Worm (Caenorhabditis elegans) whole organism, L2 larva: ENCODE results near the gene R11D1.1.

Experiments
- C34F6.9 ChIP-seq: fragments of 150-350 bp; optimal IDR thresholded peaks from 2 replicates; lab custom pipeline; 2014; ENCODE audit warnings: missing biosample characterization, missing genetic modification characterization
- F13H6.1 ChIP-seq: sonication (generic microtip); optimal IDR thresholded peaks from 2 replicates; lab custom pipeline; 2016; ENCODE audit warnings: missing genetic modification characterization, missing compliant biosample characterization
- ZK546.5 ChIP-seq: sonication (generic microtip); optimal IDR thresholded peaks from 2 replicates; lab custom pipeline; 2017; ENCODE audit warnings: missing biosample characterization, missing genetic modification characterization
- alr-1 ChIP-seq: fragments of 150-350 bp; optimal IDR thresholded peaks from 2 replicates; lab custom pipeline; 2014; ENCODE audit warnings: missing biosample characterization, missing genetic modification characterization
- ama-1 ChIP-seq: fragments of 150-350 bp; optimal IDR thresholded peaks from 2 replicates; lab custom pipeline; 2018; ENCODE audit warnings: inconsistent platforms
- blmp-1 ChIP-seq: sonication (generic microtip); optimal IDR thresholded peaks from 2 replicates; lab custom pipeline; 2017; ENCODE audit warnings: missing genetic modification characterization, mild to moderate bottlenecking, missing compliant biosample characterization, antibody characterized with exemption, moderate library complexity; ENCODE audit not compliant: insufficient read depth
- ceh-16 ChIP-seq: fragments of 150-350 bp; optimal IDR thresholded peaks from 2 replicates; lab custom pipeline; 2014; ENCODE audit warnings: missing biosample characterization, missing genetic modification characterization
- ceh-82 ChIP-seq: fragments of 150-350 bp; optimal IDR thresholded peaks from 2 replicates; lab custom pipeline; 2014; ENCODE audit warnings: missing biosample characterization, missing genetic modification characterization
- crh-2 ChIP-seq: sonication (generic microtip); optimal IDR thresholded peaks from 2 replicates; lab custom pipeline; 2017; ENCODE audit warnings: missing biosample characterization, missing genetic modification characterization
- dmd-4 ChIP-seq: sonication (generic microtip); optimal IDR thresholded peaks from 2 replicates; lab custom pipeline; 2017; ENCODE audit warnings: missing biosample characterization, missing genetic modification characterization
- elt-1 ChIP-seq: fragments of 150-350 bp; optimal IDR thresholded peaks from 2 replicates; lab custom pipeline; 2014; ENCODE audit warnings: missing biosample characterization, missing genetic modification characterization
- elt-3 ChIP-seq: sonication (generic microtip); optimal IDR thresholded peaks from 2 replicates; lab custom pipeline; 2017; ENCODE audit warnings: missing biosample characterization, missing genetic modification characterization
- fos-1 ChIP-seq: fragments of 150-350 bp; optimal IDR thresholded peaks from 2 replicates; lab custom pipeline; 2014; ENCODE audit warnings: missing biosample characterization, missing genetic modification characterization
- gmeb-1 ChIP-seq: fragments of 150-350 bp; optimal IDR thresholded peaks from 2 replicates; lab custom pipeline; 2014; ENCODE audit warnings: missing biosample characterization, missing genetic modification characterization
- lin-11 ChIP-seq: fragments of 150-350 bp; sonication (generic microtip); optimal IDR thresholded peaks from 2 replicates; lab custom pipeline; 2014; ENCODE audit warnings: missing biosample characterization, missing genetic modification characterization, inconsistent platforms, mixed read lengths
- lin-13 ChIP-seq: fragments of 150-350 bp; optimal IDR thresholded peaks from 2 replicates; lab custom pipeline; 2014; ENCODE audit warnings: missing biosample characterization, missing genetic modification reagents, missing genetic modification characterization
- lin-39 ChIP-seq: fragments of 150-350 bp; optimal IDR thresholded peaks from 2 replicates; lab custom pipeline; 2014; ENCODE audit warnings: missing biosample characterization, missing genetic modification reagents, missing genetic modification characterization
- lsy-2 ChIP-seq, 2 experiments: fragments of 150-350 bp in 1 of 2; sonication (generic microtip) in 1 of 2; optimal IDR thresholded peaks; 2 replicates each; lab custom pipeline; 2014 to 2017; ENCODE audit warnings: missing biosample characterization in 2 of 2, missing genetic modification characterization in 2 of 2
- mbf-1 ChIP-seq: sonication (generic microtip); optimal IDR thresholded peaks from 2 replicates; lab custom pipeline; 2017; ENCODE audit warnings: missing biosample characterization, missing genetic modification characterization
- mdl-1 ChIP-seq, 2 experiments: fragments of 150-350 bp in 1 of 2; sonication (generic microtip) in 1 of 2; optimal IDR thresholded peaks; 2 replicates each; lab custom pipeline; 2017; ENCODE audit warnings: missing biosample characterization in 2 of 2, missing genetic modification characterization in 2 of 2
- nhr-11 ChIP-seq: fragments of 150-350 bp; optimal IDR thresholded peaks from 2 replicates; lab custom pipeline; 2014; ENCODE audit warnings: missing biosample characterization, missing genetic modification characterization
- nhr-12 ChIP-seq: fragments of 150-350 bp; optimal IDR thresholded peaks from 2 replicates; lab custom pipeline; 2014; ENCODE audit warnings: missing biosample characterization, missing genetic modification characterization
- nhr-23 ChIP-seq: fragments of 150-350 bp; optimal IDR thresholded peaks from 2 replicates; lab custom pipeline; 2014; ENCODE audit warnings: missing biosample characterization, missing genetic modification reagents, missing genetic modification characterization
- nhr-237 ChIP-seq: fragments of 150-350 bp; optimal IDR thresholded peaks from 2 replicates; lab custom pipeline; 2014; ENCODE audit warnings: missing biosample characterization, missing genetic modification characterization
- nhr-25 ChIP-seq: fragments of 150-350 bp; sonication (generic microtip); optimal IDR thresholded peaks from 3 replicates; lab custom pipeline; 2014; ENCODE audit warnings: missing biosample characterization, missing genetic modification characterization
- nhr-6 ChIP-seq: fragments of 150-350 bp; optimal IDR thresholded peaks from 2 replicates; lab custom pipeline; 2014; ENCODE audit warnings: missing biosample characterization, missing genetic modification characterization
- peb-1 ChIP-seq: fragments of 150-350 bp; optimal IDR thresholded peaks from 2 replicates; lab custom pipeline; 2014; ENCODE audit warnings: missing biosample characterization, missing genetic modification characterization
- sma-3 ChIP-seq: sonication (generic microtip); optimal IDR thresholded peaks from 2 replicates; lab custom pipeline; 2016; ENCODE audit warnings: missing genetic modification reagents, missing genetic modification characterization, missing compliant biosample characterization
- sma-9 ChIP-seq, 2 experiments: fragments of 150-350 bp in 1 of 2; sonication (generic microtip) in 1 of 2; optimal IDR thresholded peaks; 2 replicates each; lab custom pipeline; 2014 to 2016; ENCODE audit warnings: missing genetic modification characterization in 2 of 2, mild to moderate bottlenecking in 1 of 2, missing biosample characterization in 1 of 2, missing compliant biosample characterization in 1 of 2, missing genetic modification reagents in 1 of 2, moderate library complexity in 1 of 2
- unc-55 ChIP-seq: fragments of 150-350 bp; sonication (generic microtip); optimal IDR thresholded peaks from 3 replicates; lab custom pipeline; 2014; ENCODE audit warnings: missing biosample characterization, missing genetic modification reagents, missing genetic modification characterization
- unc-62 ChIP-seq: fragments of 150-350 bp; optimal IDR thresholded peaks from 2 replicates; lab custom pipeline; 2014; ENCODE audit warnings: missing biosample characterization, missing genetic modification reagents, missing genetic modification characterization
- ztf-1 ChIP-seq: fragments of 200-800 bp; sonication (Bioruptor generic); conservative IDR thresholded peaks from 2 replicates; pipeline ENCODE4 v1.3.6; 2022; ENCODE audit warnings: missing genetic modification characterization, missing compliant biosample characterization
- ztf-11 ChIP-seq: sonication (generic microtip); optimal IDR thresholded peaks from 2 replicates; lab custom pipeline; 2017; ENCODE audit warnings: missing biosample characterization, missing genetic modification characterization
- ztf-4 ChIP-seq: fragments of 150-350 bp; optimal IDR thresholded peaks from 2 replicates; lab custom pipeline; 2014; ENCODE audit warnings: missing biosample characterization, missing genetic modification characterization

The R11D1.1 gene

DNA sequence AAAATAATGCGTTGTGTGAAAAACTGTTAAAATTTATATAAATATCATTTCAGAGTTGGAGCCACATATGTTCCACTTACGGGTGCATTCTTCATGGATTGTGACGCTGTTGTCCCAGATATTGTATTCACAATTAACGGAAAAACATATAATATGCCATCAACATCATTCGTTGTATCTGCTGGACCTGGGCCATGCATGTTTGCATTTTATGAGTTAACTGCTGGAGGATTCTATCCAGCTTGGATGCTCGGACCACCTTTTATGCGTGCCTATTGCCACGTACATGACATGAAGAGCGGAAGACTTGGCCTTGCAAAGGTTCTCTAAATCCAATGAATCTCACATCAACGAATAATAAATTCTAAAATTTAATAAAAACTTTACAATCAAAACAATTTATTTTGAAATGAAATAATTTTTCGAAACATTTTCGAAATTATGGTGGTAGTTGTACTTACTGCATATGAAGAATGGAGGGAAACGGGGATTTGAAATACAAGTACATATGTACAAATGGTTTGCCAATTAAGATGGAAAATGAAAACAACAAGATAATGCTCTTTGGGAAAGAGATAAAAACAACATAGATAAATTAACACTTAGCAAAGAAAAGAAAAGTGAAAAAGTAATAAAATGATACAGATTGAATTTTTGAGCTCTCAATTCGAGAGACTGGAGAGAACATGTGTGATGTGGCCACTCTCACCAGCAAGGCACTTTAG is 39.8 kb downstream of the R11D1.1 start:
- TF ChIP-seq unc-55 (GFP tag; lab: Kevin White, UChicago) (no peak), nhr-25 (tag; lab: Kevin White, UChicago) (no peak), sma-9 (GFP tag; optimal IDR thresholded peaks at IDR 0.05; lab: Kevin White, UChicago) (no peak), sma-9 (tag; optimal IDR thresholded peaks at IDR 0.05; lab: Kevin White, UChicago) (no peak), crh-2 (no peak), C34F6.9 (tag; lab: Kevin White, UChicago) (no peak), dmd-4 (no peak), fos-1 (tag; lab: Kevin White, UChicago) (no peak), ztf-1 (GFP tag; lab: Robert Waterston, UW) (no peak), lin-13 (GFP tag; lab: Kevin White, UChicago) (no peak), lin-39 (tag; lab: Kevin White, UChicago) (no peak)

DNA sequence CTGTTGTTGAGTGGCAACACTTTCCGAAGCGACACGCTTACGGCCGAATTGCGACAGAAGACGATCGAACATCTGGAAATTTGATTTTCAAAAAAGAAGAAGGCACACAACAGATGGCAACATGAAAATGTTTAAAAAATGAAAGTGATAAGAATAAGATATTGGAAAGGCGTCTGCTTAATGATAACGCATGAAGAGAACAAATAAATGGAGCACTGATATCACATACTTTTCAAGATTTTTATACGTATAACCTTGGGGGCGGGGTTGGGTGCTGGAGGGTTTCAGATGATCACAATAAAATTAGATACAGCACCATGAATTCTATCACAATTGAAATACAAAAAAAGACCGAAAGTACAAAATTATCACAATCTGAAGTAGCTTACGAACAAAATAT is 40.8 kb downstream of the R11D1.1 start, which contains the start of gene C15C8.7:
C15C8.7 (minus strand) TSS at position 72 of the 400 bp plus-strand sequence.
- TF ChIP-seq F13H6.1 (tag; lab: Kevin White, UChicago) (peak; percentile 6), fos-1 (tag; lab: Kevin White, UChicago) (peak; percentile 63), mbf-1 (tag; lab: Kevin White, UChicago) (no peak), lin-11 (tag; lab: Kevin White, UChicago) (no peak)

DNA sequence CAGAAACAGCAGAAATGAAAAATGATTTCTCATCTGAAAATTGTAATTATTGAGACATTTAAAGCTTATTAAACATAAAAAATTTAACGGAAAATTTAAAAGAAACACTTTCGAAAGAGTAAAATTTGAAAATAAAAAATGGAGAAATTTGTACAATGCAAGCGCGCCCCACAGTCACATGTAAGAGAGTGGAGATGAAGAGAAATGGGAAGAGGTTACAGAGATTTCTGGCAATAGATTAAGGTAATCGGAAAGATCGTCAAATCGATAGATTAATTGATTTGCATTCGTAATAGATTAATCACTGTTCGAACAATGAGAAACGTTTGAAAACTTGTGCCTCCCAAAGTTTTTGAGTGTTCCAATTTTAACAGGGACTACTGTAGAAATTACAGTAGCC is 43.3 kb downstream of the R11D1.1 start, which contains the start of gene C15C8.4:
C15C8.4 (minus strand) TSS at position 33 of the 400 bp plus-strand sequence.
- TF ChIP-seq sma-9 (GFP tag; optimal IDR thresholded peaks at IDR 0.05; lab: Kevin White, UChicago) (no peak), sma-9 (tag; optimal IDR thresholded peaks at IDR 0.05; lab: Kevin White, UChicago) (no peak), lin-39 (tag; lab: Kevin White, UChicago) (no peak), gmeb-1 (no peak), unc-55 (GFP tag; lab: Kevin White, UChicago) (no peak), ztf-4 (tag; lab: Kevin White, UChicago) (no peak), nhr-11 (no peak), alr-1 (tag; lab: Kevin White, UChicago) (no peak), blmp-1 (tag; lab: Kevin White, UChicago) (no peak), dmd-4 (no peak), peb-1 (tag; lab: Kevin White, UChicago) (no peak), nhr-237 (tag; lab: Kevin White, UChicago) (no peak), unc-62 (GFP tag; lab: Kevin White, UChicago) (no peak), elt-3 (tag; lab: Kevin White, UChicago) (no peak), fos-1 (tag; lab: Kevin White, UChicago) (no peak), C34F6.9 (tag; lab: Kevin White, UChicago) (no peak), ceh-82 (tag; lab: Kevin White, UChicago) (no peak)

ce11 chrV:12747856-12748255 is 43.7 kb downstream of the R11D1.1 start, which contains the start of gene C15C8.5:
C15C8.5 (plus strand) TSS chrV:12748007.
- TF ChIP-seq unc-55 (GFP tag; lab: Kevin White, UChicago) (no peak), lsy-2 (tag; optimal IDR thresholded peaks at IDR 0.05; lab: Kevin White, UChicago) (no peak), lin-11 (tag; lab: Kevin White, UChicago) (no peak), ceh-16 (tag; lab: Kevin White, UChicago) (no peak), dmd-4 (no peak), ama-1 (lab: Kevin White, UChicago) (no peak), ZK546.5 (tag; lab: Kevin White, UChicago) (no peak), nhr-6 (tag; lab: Kevin White, UChicago) (no peak), elt-1 (tag; lab: Kevin White, UChicago) (no peak), lin-13 (GFP tag; lab: Kevin White, UChicago) (no peak), nhr-237 (tag; lab: Kevin White, UChicago) (no peak), nhr-12 (tag; lab: Kevin White, UChicago) (no peak), nhr-23 (tag; lab: Kevin White, UChicago) (no peak), ztf-11 (tag; lab: Kevin White, UChicago) (no peak), fos-1 (tag; lab: Kevin White, UChicago) (no peak), mdl-1 (tag; optimal IDR thresholded peaks at IDR 0.05; lab: Kevin White, UChicago) (no peak), sma-3 (GFP tag; lab: Kevin White, UChicago) (no peak), nhr-25 (tag; lab: Kevin White, UChicago) (no peak), nhr-11 (no peak), mbf-1 (tag; lab: Kevin White, UChicago) (no peak)
